Fruit fly (Drosophila melanogaster): Measurements from ENCODE around the gene CG44428.

DNA sequence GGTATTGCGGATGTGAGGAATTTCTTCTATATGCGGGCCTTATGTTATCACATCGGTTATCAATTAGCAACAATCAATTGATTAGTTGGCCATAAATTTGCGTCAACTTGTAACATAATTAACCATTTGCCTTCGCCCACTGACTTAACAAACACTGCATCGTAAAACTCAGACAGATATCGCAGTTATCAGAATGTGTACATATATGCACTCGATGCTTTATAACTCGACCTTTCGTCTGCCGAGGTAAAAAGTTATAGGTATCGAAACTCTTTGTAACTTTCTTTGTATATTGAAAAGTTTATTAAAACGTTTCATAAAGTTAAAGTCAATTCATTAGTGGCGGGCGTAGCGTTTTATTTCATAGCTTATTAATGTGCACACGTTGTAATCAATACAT lies 33.0 kb upstream of the CG44428 start:
- TF ChIP-seq CG8319 (GFP tag; optimal IDR thresholded peaks at IDR 0.05): no peak
- no peak for TF ChIP-seq CG6163 (GFP tag; IDR thresholded peaks at IDR 0.05)
- TF ChIP-seq CG6854 (GFP tag; optimal IDR thresholded peaks at IDR 0.05): no peak
- TF ChIP-seq CG10669 (GFP tag; optimal IDR thresholded peaks at IDR 0.05): no peak
- no peak for TF ChIP-seq CG16779 (tag; optimal IDR thresholded peaks at IDR 0.05)
- no peak for TF ChIP-seq CG15336 (GFP tag; IDR thresholded peaks at IDR 0.05)
- no peak for TF ChIP-seq CG11294 (GFP tag; IDR thresholded peaks at IDR 0.05)
- TF ChIP-seq dac (GFP tag; optimal IDR thresholded peaks at IDR 0.05): no peak
- TF ChIP-seq CG8632 (GFP tag; optimal IDR thresholded peaks at IDR 0.05): no peak
- no peak for TF ChIP-seq OdsH (GFP tag; optimal IDR thresholded peaks at IDR 0.05)
- TF ChIP-seq Hr39 (GFP tag; optimal IDR thresholded peaks at IDR 0.05): no peak
- no peak for TF ChIP-seq CG10631 (GFP tag; optimal IDR thresholded peaks at IDR 0.05)
- TF ChIP-seq net (GFP tag; optimal IDR thresholded peaks at IDR 0.05): no peak
- TF ChIP-seq CG34406 (GFP tag; optimal IDR thresholded peaks at IDR 0.05): no peak
